Fruit fly (Drosophila melanogaster) Kc167 (cell line): Measurements from ENCODE around the gene CG45116.
"Not testable (repeated sequence)": the region's sequence is repeated elsewhere in the genome, so short reads cannot be mapped to it uniquely, and the experiment has no call there.

Experiments used
- Myc ChIP-seq: fragments of >200 bp; optimal IDR thresholded peaks from 2 replicates; lab custom pipeline; 2017; ENCODE audit warnings: missing external identifiers
- Sin3A ChIP-seq: fragments of >200 bp; optimal IDR thresholded peaks from 2 replicates; lab custom pipeline; 2018; ENCODE audit warnings: missing external identifiers
- psq ChIP-seq: fragments of >200 bp; optimal IDR thresholded peaks from 2 replicates; lab custom pipeline; 2017; ENCODE audit warnings: missing external identifiers

DNA sequence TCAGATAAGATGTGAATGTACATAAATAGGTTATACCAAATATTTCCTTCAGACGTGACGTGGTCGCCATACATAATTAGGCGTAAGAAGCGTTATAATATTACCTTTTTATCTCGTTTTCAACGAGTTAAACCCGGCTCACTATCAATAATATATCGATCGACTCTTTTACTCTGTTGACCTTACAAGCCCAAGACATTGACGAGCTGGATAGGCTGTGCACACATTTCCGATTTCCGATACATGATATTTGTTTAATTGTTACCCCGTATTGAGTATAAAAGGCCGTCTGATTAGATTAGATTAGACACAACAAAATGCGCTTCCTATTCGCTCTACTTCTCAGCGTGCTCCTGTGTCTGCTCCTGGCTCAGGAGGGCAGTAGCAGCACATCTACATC is 2.3 kb upstream of the CG45116 start, which contains the start of gene CG32453:
- not testable (repeated sequence) for TF ChIP-seq psq, Sin3A, Myc (lab: Kevin White, UChicago)
